Worm (Caenorhabditis elegans) whole organism, late embryonic: ENCODE results near the gene ciao-2B.

Source experiments
- C38D4.7 ChIP-seq: fragments of 200-800 bp; sonication (Bioruptor generic); optimal IDR thresholded peaks from 2 replicates; lab custom pipeline; 2018; ENCODE audit warnings: mild to moderate bottlenecking, missing genetic modification characterization, moderate library complexity, missing compliant biosample characterization
- K02D7.2 ChIP-seq: sonication (generic microtip); optimal IDR thresholded peaks from 2 replicates; lab custom pipeline; 2017; ENCODE audit warnings: mild to moderate bottlenecking, missing genetic modification characterization, missing compliant biosample characterization
- K09A11.1 ChIP-seq: sonication (generic microtip); optimal IDR thresholded peaks from 2 replicates; lab custom pipeline; 2017; ENCODE audit warnings: antibody characterized with exemption, mild to moderate bottlenecking, missing genetic modification characterization, missing compliant biosample characterization; ENCODE audit not compliant: insufficient read depth
- T23F11.4 ChIP-seq: fragments of 200-800 bp; sonication (Bioruptor generic); optimal IDR thresholded peaks from 2 replicates; lab custom pipeline; 2018; ENCODE audit warnings: mild to moderate bottlenecking, missing genetic modification characterization, missing compliant biosample characterization
- Y22D7AL.16 ChIP-seq: sonication (generic microtip); optimal IDR thresholded peaks from 2 replicates; lab custom pipeline; 2016; ENCODE audit warnings: missing genetic modification characterization, missing compliant biosample characterization
- ahr-1 ChIP-seq: sonication (generic microtip); optimal IDR thresholded peaks from 2 replicates; lab custom pipeline; 2016; ENCODE audit warnings: missing genetic modification characterization, missing compliant biosample characterization
- ama-1 ChIP-seq: fragments of 150-350 bp; optimal IDR thresholded peaks from 2 replicates; lab custom pipeline; 2014
- ceh-14 ChIP-seq: sonication (generic microtip); optimal IDR thresholded peaks from 2 replicates; lab custom pipeline; 2016; ENCODE audit warnings: missing genotype, missing genetic modification characterization, missing compliant biosample characterization
- ceh-18 ChIP-seq: sonication (generic microtip); optimal IDR thresholded peaks from 2 replicates; lab custom pipeline; 2016; ENCODE audit warnings: missing genetic modification characterization, missing compliant biosample characterization
- ceh-2 ChIP-seq: sonication (generic microtip); optimal IDR thresholded peaks from 2 replicates; lab custom pipeline; 2016; ENCODE audit warnings: missing genotype, missing genetic modification characterization, missing compliant biosample characterization
- ceh-22 ChIP-seq: sonication (generic microtip); optimal IDR thresholded peaks from 2 replicates; lab custom pipeline; 2017; ENCODE audit warnings: missing biosample characterization, missing genetic modification characterization
- ceh-30 ChIP-seq: fragments of 150-350 bp; optimal IDR thresholded peaks from 2 replicates; lab custom pipeline; 2014; ENCODE audit warnings: missing biosample characterization, missing genetic modification characterization
- ceh-31 ChIP-seq: sonication (generic microtip); optimal IDR thresholded peaks from 2 replicates; lab custom pipeline; 2016; ENCODE audit warnings: missing genetic modification characterization, missing compliant biosample characterization
- ceh-34 ChIP-seq: sonication (generic microtip); optimal IDR thresholded peaks from 2 replicates; lab custom pipeline; 2016; ENCODE audit warnings: mild to moderate bottlenecking, missing genetic modification characterization, missing compliant biosample characterization
- ceh-48 ChIP-seq: sonication (generic microtip); optimal IDR thresholded peaks from 2 replicates; lab custom pipeline; 2016; ENCODE audit warnings: missing genetic modification characterization, inconsistent platforms, missing compliant biosample characterization
- ceh-6 ChIP-seq: fragments of 200-800 bp; sonication (Bioruptor generic); optimal IDR thresholded peaks from 2 replicates; lab custom pipeline; 2018; ENCODE audit warnings: mild to moderate bottlenecking, missing genetic modification characterization, missing compliant biosample characterization
- ceh-9 ChIP-seq: sonication (generic microtip); optimal IDR thresholded peaks from 2 replicates; lab custom pipeline; 2016; ENCODE audit warnings: mild to moderate bottlenecking, missing genetic modification characterization, inconsistent platforms, missing compliant biosample characterization
- dmd-4 ChIP-seq: sonication (generic microtip); optimal IDR thresholded peaks from 2 replicates; lab custom pipeline; 2016; ENCODE audit warnings: borderline replicate concordance, missing genetic modification characterization, missing compliant biosample characterization
- dve-1 ChIP-seq: sonication (generic microtip); optimal IDR thresholded peaks from 2 replicates; lab custom pipeline; 2017; ENCODE audit warnings: antibody characterized with exemption, mild to moderate bottlenecking, missing genetic modification characterization, missing compliant biosample characterization
- elt-2 ChIP-seq: sonication (generic microtip); optimal IDR thresholded peaks from 2 replicates; lab custom pipeline; 2016; ENCODE audit warnings: missing genetic modification reagents, missing genetic modification characterization, missing compliant biosample characterization
- elt-4 ChIP-seq: sonication (generic microtip); optimal IDR thresholded peaks from 2 replicates; lab custom pipeline; 2016; ENCODE audit warnings: missing genetic modification characterization, missing compliant biosample characterization
- eyg-1 ChIP-seq: sonication (generic microtip); optimal IDR thresholded peaks from 2 replicates; lab custom pipeline; 2016; ENCODE audit warnings: missing genotype, missing genetic modification characterization, missing compliant biosample characterization
- fax-1 ChIP-seq: sonication (generic microtip); optimal IDR thresholded peaks from 2 replicates; lab custom pipeline; 2016; ENCODE audit warnings: missing genotype, missing genetic modification characterization, missing compliant biosample characterization
- fkh-10 ChIP-seq: fragments of 150-350 bp; optimal IDR thresholded peaks from 2 replicates; lab custom pipeline; 2014; ENCODE audit warnings: missing biosample characterization, missing genetic modification reagents, missing genetic modification characterization
- gmeb-2 ChIP-seq: sonication (generic microtip); optimal IDR thresholded peaks from 2 replicates; lab custom pipeline; 2016; ENCODE audit warnings: missing genetic modification characterization, inconsistent platforms, missing compliant biosample characterization
- hlh-13 ChIP-seq: fragments of 200-800 bp; sonication (Bioruptor generic); optimal IDR thresholded peaks from 2 replicates; lab custom pipeline; 2018; ENCODE audit warnings: mild to moderate bottlenecking, missing genetic modification characterization, missing compliant biosample characterization
- hlh-30 ChIP-seq: sonication (generic microtip); optimal IDR thresholded peaks from 2 replicates; lab custom pipeline; 2017; ENCODE audit warnings: antibody characterized with exemption, missing genetic modification characterization, missing compliant biosample characterization; ENCODE audit not compliant: insufficient read depth
- hlh-6 ChIP-seq: sonication (generic microtip); optimal IDR thresholded peaks from 2 replicates; lab custom pipeline; 2016; ENCODE audit warnings: missing genotype, missing genetic modification characterization, missing compliant biosample characterization
- lin-11 ChIP-seq: fragments of 200-800 bp; sonication (Bioruptor generic); optimal IDR thresholded peaks from 2 replicates; lab custom pipeline; 2018; ENCODE audit warnings: mild to moderate bottlenecking, missing genetic modification characterization, missing compliant biosample characterization
- nfya-1 ChIP-seq: sonication (generic microtip); optimal IDR thresholded peaks from 2 replicates; lab custom pipeline; 2017; ENCODE audit warnings: missing genetic modification characterization, mild to moderate bottlenecking, missing compliant biosample characterization, antibody characterized with exemption, moderate library complexity
- nhr-232 ChIP-seq: sonication (generic microtip); optimal IDR thresholded peaks from 2 replicates; lab custom pipeline; 2016; ENCODE audit warnings: missing genetic modification characterization, missing compliant biosample characterization
- npax-4 ChIP-seq: sonication (generic microtip); optimal IDR thresholded peaks from 2 replicates; lab custom pipeline; 2016; ENCODE audit warnings: missing genetic modification characterization, missing compliant biosample characterization
- odd-2 ChIP-seq: sonication (generic microtip); optimal IDR thresholded peaks from 2 replicates; lab custom pipeline; 2017; ENCODE audit warnings: antibody characterized with exemption, mild to moderate bottlenecking, missing genetic modification characterization, missing compliant biosample characterization
- pag-3 ChIP-seq: sonication (generic microtip); optimal IDR thresholded peaks from 2 replicates; lab custom pipeline; 2016; ENCODE audit warnings: missing compliant biosample characterization, missing genetic modification characterization, borderline replicate concordance
- pat-9 ChIP-seq: fragments of 200-800 bp; sonication (Bioruptor generic); optimal IDR thresholded peaks from 2 replicates; lab custom pipeline; 2018; ENCODE audit warnings: mild to moderate bottlenecking, missing genetic modification characterization, moderate library complexity, missing compliant biosample characterization
- pqm-1 ChIP-seq: sonication (generic microtip); optimal IDR thresholded peaks from 2 replicates; lab custom pipeline; 2016; ENCODE audit warnings: missing genetic modification characterization, missing compliant biosample characterization
- pros-1 ChIP-seq: fragments of 150-350 bp; optimal IDR thresholded peaks from 2 replicates; lab custom pipeline; 2014; ENCODE audit warnings: missing biosample characterization, missing genetic modification reagents, missing genetic modification characterization
- ref-2 ChIP-seq: sonication (generic microtip); optimal IDR thresholded peaks from 2 replicates; lab custom pipeline; 2016; ENCODE audit warnings: missing genetic modification characterization, missing compliant biosample characterization
- rnt-1 ChIP-seq: sonication (generic microtip); optimal IDR thresholded peaks from 2 replicates; lab custom pipeline; 2016; ENCODE audit warnings: missing genetic modification characterization, missing compliant biosample characterization
- sox-2 ChIP-seq: fragments of 200-800 bp; sonication (Bioruptor generic); IDR thresholded peaks from 2 replicates; pipeline ENCODE4 v1.3.6; 2022; ENCODE audit warnings: missing genetic modification reagents, missing genetic modification characterization, missing compliant biosample characterization
- sox-4 ChIP-seq: sonication (generic microtip); optimal IDR thresholded peaks from 2 replicates; lab custom pipeline; 2017; ENCODE audit warnings: mild to moderate bottlenecking, missing genetic modification characterization, inconsistent platforms, missing compliant biosample characterization
- tbx-7 ChIP-seq: sonication (generic microtip); optimal IDR thresholded peaks from 2 replicates; lab custom pipeline; 2016; ENCODE audit warnings: missing genotype, missing genetic modification characterization, missing compliant biosample characterization
- ttx-3 ChIP-seq: sonication (generic microtip); optimal IDR thresholded peaks from 2 replicates; lab custom pipeline; 2016; ENCODE audit warnings: missing genetic modification reagents, missing genetic modification characterization, missing compliant biosample characterization
- unc-86 ChIP-seq: sonication (generic microtip); optimal IDR thresholded peaks from 2 replicates; lab custom pipeline; 2016; ENCODE audit warnings: missing genetic modification characterization, missing compliant biosample characterization
- zip-5 ChIP-seq: sonication (generic microtip); optimal IDR thresholded peaks from 2 replicates; lab custom pipeline; 2016; ENCODE audit warnings: missing genetic modification characterization, missing compliant biosample characterization
- ztf-16 ChIP-seq: sonication (generic microtip); optimal IDR thresholded peaks from 2 replicates; lab custom pipeline; 2017; ENCODE audit warnings: missing genetic modification characterization, missing compliant biosample characterization

ciao-2B gene

ce11 chrIII:13436843-13437242, 2.5 kb downstream of the ciao-2B start, which contains the start of gene F45G2.9:
TSS of gene F45G2.9 (minus strand) at chrIII:13436943.
- TF ChIP-seq elt-2 (tag; lab: Kevin White, UChicago) (no peak), sox-2 (no peak), C38D4.7 (GFP tag; lab: Kevin White, UChicago) (no peak), K02D7.2 (no peak), ttx-3 (tag; lab: Kevin White, UChicago) (no peak), ceh-14 (tag; lab: Kevin White, UChicago) (no peak), K09A11.1 (tag; lab: Kevin White, UChicago) (no peak), hlh-13 (GFP tag; lab: Kevin White, UChicago) (no peak), pat-9 (tag; lab: Kevin White, UChicago) (no peak), eyg-1 (tag; lab: Kevin White, UChicago) (no peak), zip-5 (tag; lab: Kevin White, UChicago) (no peak), nfya-1 (tag; lab: Kevin White, UChicago) (no peak)
- TF ChIP-seq, all 69 proteins: peak for 0

DNA sequence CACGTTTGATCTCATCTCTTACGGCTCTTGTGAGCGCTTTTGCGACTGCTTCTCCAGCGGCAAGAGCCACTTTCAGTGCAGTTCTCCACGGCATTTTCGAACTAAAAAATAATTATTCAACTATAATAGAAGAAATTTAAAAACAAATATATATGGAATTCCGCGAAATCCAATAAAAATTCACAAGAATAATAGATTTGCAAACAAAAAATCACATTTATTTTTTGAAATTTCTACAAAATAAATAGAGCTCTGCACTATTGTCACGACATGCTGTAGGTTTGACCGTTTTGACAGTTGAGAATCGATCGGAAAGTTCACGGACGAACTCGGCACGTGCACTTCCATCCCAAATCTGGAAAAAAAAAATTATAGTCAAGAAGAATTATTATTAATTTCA, 3.8 kb downstream of the ciao-2B start, which contains the start of gene F45G2.8:
Gene F45G2.8, minus strand, starts transcription at position 101 of the 400 bp plus-strand sequence.
- TF ChIP-seq gmeb-2 (tag; lab: Kevin White, UChicago) (no peak), pros-1 (no peak), pqm-1 (no peak), ceh-31 (tag; lab: Kevin White, UChicago) (no peak), ceh-34 (no peak), hlh-6 (tag; lab: Kevin White, UChicago) (no peak), T23F11.4 (GFP tag; lab: Kevin White, UChicago) (no peak), ceh-48 (no peak), elt-4 (tag; lab: Kevin White, UChicago) (no peak), ceh-6 (GFP tag; lab: Kevin White, UChicago) (no peak), ceh-18 (tag; lab: Kevin White, UChicago) (no peak), tbx-7 (tag; lab: Kevin White, UChicago) (no peak), lin-11 (tag; lab: Kevin White, UChicago) (no peak), pat-9 (tag; lab: Kevin White, UChicago) (no peak), ztf-16 (tag; lab: Kevin White, UChicago) (no peak)

DNA sequence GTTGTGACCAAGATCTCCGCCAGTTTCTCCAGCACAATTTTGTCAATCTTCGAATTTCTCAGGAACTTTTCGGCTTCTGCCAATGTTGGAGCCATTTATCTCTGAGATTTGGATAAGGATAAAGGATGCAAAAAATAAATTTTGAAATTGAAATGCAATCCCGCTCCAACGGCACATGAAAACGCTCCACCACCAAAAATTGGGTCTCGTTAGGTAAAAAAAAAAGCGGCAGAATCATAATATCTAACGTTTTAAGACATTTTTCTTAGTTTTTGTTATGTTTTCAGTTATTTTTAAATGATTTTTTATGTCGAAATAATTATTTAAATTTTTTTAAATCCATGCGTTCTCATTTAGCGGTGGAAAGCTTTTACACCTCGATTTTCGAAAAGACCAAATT, 4.9 kb downstream of the ciao-2B start, which contains the start of gene F45G2.7:
Gene F45G2.7, minus strand, starts transcription at position 101 of the 400 bp plus-strand sequence.
- TF ChIP-seq Y22D7AL.16 (tag; lab: Kevin White, UChicago) (no peak), hlh-30 (no peak), ceh-9 (tag; lab: Kevin White, UChicago) (no peak), rnt-1 (no peak), pat-9 (tag; lab: Kevin White, UChicago) (no peak), ceh-48 (no peak), dve-1 (tag; lab: Kevin White, UChicago) (no peak), fkh-10 (GFP tag; lab: Kevin White, UChicago) (no peak), K02D7.2 (no peak), ceh-22 (tag; lab: Kevin White, UChicago) (no peak), elt-2 (tag; lab: Kevin White, UChicago) (no peak), ceh-30 (tag; lab: Kevin White, UChicago) (no peak), odd-2 (tag; lab: Kevin White, UChicago) (no peak)

- TF ChIP-seq nhr-232 (tag; lab: Kevin White, UChicago): no peak
- TF ChIP-seq ceh-9 (tag; lab: Kevin White, UChicago): no peak
- no peak for TF ChIP-seq ama-1
- no peak for TF ChIP-seq eyg-1 (tag; lab: Kevin White, UChicago)
- TF ChIP-seq ceh-6 (GFP tag; lab: Kevin White, UChicago): no peak
- no peak for TF ChIP-seq ref-2 (tag; lab: Kevin White, UChicago)
- no peak for TF ChIP-seq ceh-31 (tag; lab: Kevin White, UChicago)
- no peak for TF ChIP-seq ceh-2 (tag; lab: Kevin White, UChicago)
- TF ChIP-seq unc-86 (tag; lab: Kevin White, UChicago): no peak
- TF ChIP-seq zip-5 (tag; lab: Kevin White, UChicago): no peak
- no peak for TF ChIP-seq dmd-4 (tag; lab: Kevin White, UChicago)
- no peak for TF ChIP-seq sox-4 (tag; lab: Kevin White, UChicago)
- TF ChIP-seq tbx-7 (tag; lab: Kevin White, UChicago): no peak
- TF ChIP-seq pag-3: no peak
- TF ChIP-seq fax-1 (tag; lab: Kevin White, UChicago): no peak
- TF ChIP-seq ahr-1: no peak
- no peak for TF ChIP-seq elt-4 (tag; lab: Kevin White, UChicago)
- no peak for TF ChIP-seq pqm-1
- no peak for TF ChIP-seq npax-4
These were observed 9.2 kb downstream of the ciao-2B start, which contains the start of gene trf-1 for ce11 chrIII:13430162-13430561. TSS of gene trf-1 (plus strand) at chrIII:13430462.
